Worm (Caenorhabditis elegans) whole organism, L4/young adult: ENCODE data around the gene Y25C1A.6.

Experiments used
- W03F9.2 ChIP-seq: fragments of 150-350 bp; optimal IDR thresholded peaks from 2 replicates; lab custom pipeline; 2014; ENCODE audit warnings: missing biosample characterization, missing genetic modification characterization
- dao-5 ChIP-seq: sonication (generic microtip); optimal IDR thresholded peaks from 2 replicates; lab custom pipeline; 2016; ENCODE audit warnings: missing genotype, missing genetic modification characterization, moderate library complexity, missing compliant biosample characterization
- him-1 ChIP-seq: sonication (generic microtip); optimal IDR thresholded peaks from 2 replicates; lab custom pipeline; 2016; ENCODE audit warnings: missing genotype, missing genetic modification reagents, missing genetic modification characterization, missing compliant biosample characterization

- TF ChIP-seq W03F9.2 (tag; lab: Kevin White, UChicago) (no peak), him-1 (tag; lab: Kevin White, UChicago) (no peak), dao-5 (tag; lab: Kevin White, UChicago) (no peak)
Measured at ce11 chrII:3071012-3071749, 10.3 kb downstream of the Y25C1A.6 start, which contains the start of gene Y25C1A.7.
